Worm (Caenorhabditis elegans): ENCODE measurements around the gene rrp-8.

- TF ChIP-seq snpc-4 (tag; optimal IDR thresholded peaks at IDR 0.05), result no peak
- TF ChIP-seq unc-62 (GFP tag; optimal IDR thresholded peaks at IDR 0.05), result no peak
- TF ChIP-seq unc-39 (tag; optimal IDR thresholded peaks at IDR 0.05), result no peak
- TF ChIP-seq egl-27 (tag; optimal IDR thresholded peaks at IDR 0.05), result no peak
- no peak for TF ChIP-seq lin-39 (tag; optimal IDR thresholded peaks at IDR 0.05)
- TF ChIP-seq mdl-1 (tag; optimal IDR thresholded peaks at IDR 0.05), result no peak
- TF ChIP-seq ztf-11 (tag; optimal IDR thresholded peaks at IDR 0.05), result no peak
These were observed 20.4 kb upstream of the rrp-8 start, which contains the start of gene fln-1 for ce11 chrIV:375915-376314.
